Fruit fly (Drosophila melanogaster) whole organism, embryonic: Measurements from ENCODE around the gene CG42258.

ENCODE experiments used
- Antp ChIP-seq: fragments of 200-800 bp; sonication (Bioruptor generic); optimal IDR thresholded peaks from 3 replicates; lab custom pipeline; 2016; ENCODE audit warnings: missing biosample characterization, missing genetic modification characterization
- CG10654 ChIP-seq: fragments of 200-800 bp; sonication (Bioruptor generic); optimal IDR thresholded peaks from 2 replicates; lab custom pipeline; 2016; ENCODE audit warnings: missing biosample characterization, missing genetic modification characterization
- CG10979 ChIP-seq: fragments of 200-800 bp; sonication (Bioruptor generic); optimal IDR thresholded peaks from 2 replicates; lab custom pipeline; 2018; ENCODE audit warnings: missing biosample characterization, mild to moderate bottlenecking, missing genetic modification characterization, moderate library complexity
- CG11085 ChIP-seq: fragments of 200-800 bp; sonication (Bioruptor generic); IDR thresholded peaks from 2 replicates; pipeline ENCODE4 v1.3.6; 2022; ENCODE audit warnings: missing biosample characterization, missing genetic modification characterization
- CG12155 ChIP-seq: fragments of 200-800 bp; sonication (Bioruptor generic); optimal IDR thresholded peaks from 3 replicates; lab custom pipeline; 2016; ENCODE audit warnings: missing biosample characterization, missing genetic modification characterization
- CG12236 ChIP-seq: fragments of 200-800 bp; sonication (Bioruptor generic); optimal IDR thresholded peaks from 2 replicates; lab custom pipeline; 2016; ENCODE audit warnings: missing biosample characterization, missing genetic modification characterization
- CG12391 ChIP-seq: fragments of 200-800 bp; sonication (Bioruptor generic); optimal IDR thresholded peaks from 3 replicates; lab custom pipeline; 2018; ENCODE audit warnings: missing biosample characterization, mild to moderate bottlenecking, missing genetic modification characterization, moderate library complexity
- CG13287 ChIP-seq: fragments of 200-800 bp; sonication (Bioruptor generic); IDR thresholded peaks from 2 replicates; pipeline ENCODE4 v1.3.6; 2022; ENCODE audit warnings: missing biosample characterization, missing genetic modification characterization; ENCODE audit not compliant: partially characterized antibody
- CG13424 ChIP-seq: fragments of 200-800 bp; sonication (Bioruptor generic); optimal IDR thresholded peaks from 2 replicates; lab custom pipeline; 2019; ENCODE audit warnings: missing biosample characterization, mild to moderate bottlenecking, missing genetic modification characterization, moderate library complexity
- CG15011 ChIP-seq: fragments of 200-800 bp; sonication (Bioruptor generic); optimal IDR thresholded peaks from 3 replicates; lab custom pipeline; 2018; ENCODE audit warnings: missing biosample characterization, mild to moderate bottlenecking, missing genetic modification characterization
- CG15479 ChIP-seq: fragments of 200-800 bp; sonication (Bioruptor generic); optimal IDR thresholded peaks from 3 replicates; lab custom pipeline; 2019; ENCODE audit warnings: missing biosample characterization, mild to moderate bottlenecking, missing genetic modification characterization, moderate library complexity
- CG17385 ChIP-seq: fragments of 200-800 bp; sonication (Bioruptor generic); optimal IDR thresholded peaks from 3 replicates; lab custom pipeline; 2018; ENCODE audit warnings: missing biosample characterization, mild to moderate bottlenecking, missing genetic modification characterization
- CG2875 ChIP-seq: fragments of 200-800 bp; sonication (Bioruptor generic); optimal IDR thresholded peaks from 2 replicates; lab custom pipeline; 2017; ENCODE audit warnings: missing biosample characterization, mild to moderate bottlenecking, missing genetic modification characterization, missing genetic modification reagents
- CG31365 ChIP-seq: fragments of 200-800 bp; sonication (Bioruptor generic); optimal IDR thresholded peaks from 2 replicates; lab custom pipeline; 2018; ENCODE audit warnings: missing biosample characterization, mild to moderate bottlenecking, missing genetic modification characterization
- CG3407 ChIP-seq: fragments of 200-800 bp; sonication (Bioruptor generic); optimal IDR thresholded peaks from 2 replicates; lab custom pipeline; 2018; ENCODE audit warnings: missing biosample characterization, mild to moderate bottlenecking, missing genetic modification characterization
- CG34376 ChIP-seq: fragments of 200-800 bp; sonication (Bioruptor generic); optimal IDR thresholded peaks from 2 replicates; lab custom pipeline; 2018; ENCODE audit warnings: missing biosample characterization, mild to moderate bottlenecking, missing genetic modification characterization
- CG8359 ChIP-seq: fragments of 200-800 bp; sonication (Bioruptor generic); optimal IDR thresholded peaks from 2 replicates; lab custom pipeline; 2017; ENCODE audit warnings: missing biosample characterization, mild to moderate bottlenecking, missing genetic modification characterization, borderline replicate concordance
- D19A ChIP-seq: fragments of 200-800 bp; optimal IDR thresholded peaks from 3 replicates; lab custom pipeline; 2019; ENCODE audit warnings: missing biosample characterization, mild to moderate bottlenecking, missing genetic modification characterization, moderate library complexity
- Dad ChIP-seq: fragments of 200-800 bp; sonication (Bioruptor generic); optimal IDR thresholded peaks from 3 replicates; lab custom pipeline; 2016; ENCODE audit warnings: missing biosample characterization, missing genetic modification characterization
- Doc3 ChIP-seq: fragments of 200-800 bp; sonication (Bioruptor generic); IDR thresholded peaks from 3 replicates; pipeline ENCODE4 v1.3.6; 2022; ENCODE audit warnings: missing biosample characterization, missing genetic modification characterization; ENCODE audit not compliant: partially characterized antibody
- HLH54F ChIP-seq: fragments of 200-800 bp; sonication (Bioruptor generic); optimal IDR thresholded peaks from 3 replicates; lab custom pipeline; 2016; ENCODE audit warnings: missing biosample characterization, missing genetic modification characterization
- Med ChIP-seq: fragments of 200-800 bp; sonication (Bioruptor generic); peaks from one replicate; lab custom pipeline; 2016; ENCODE audit warnings: missing biosample characterization, missing genetic modification characterization, mild to moderate bottlenecking, inconsistent platforms, moderate library complexity
- Neu2 ChIP-seq: fragments of 200-800 bp; sonication (Bioruptor generic); optimal IDR thresholded peaks from 3 replicates; lab custom pipeline; 2016; ENCODE audit warnings: missing biosample characterization, missing genetic modification characterization, borderline replicate concordance
- Nf-YA ChIP-seq: fragments of 200-800 bp; sonication (Bioruptor generic); IDR thresholded peaks from 2 replicates; pipeline ENCODE4 v1.3.6; 2022; ENCODE audit warnings: missing biosample characterization, missing genetic modification characterization
- Ptx1 ChIP-seq: fragments of 200-800 bp; sonication (Bioruptor generic); IDR thresholded peaks from 2 replicates; pipeline ENCODE4 v1.3.6; 2022; ENCODE audit warnings: missing biosample characterization, missing genetic modification characterization
- Sox100B ChIP-seq: fragments of 200-800 bp; sonication (Bioruptor generic); optimal IDR thresholded peaks from 3 replicates; lab custom pipeline; 2018; ENCODE audit warnings: missing biosample characterization, mild to moderate bottlenecking, missing genetic modification characterization
- Xbp1 ChIP-seq: fragments of 200-800 bp; sonication (Bioruptor generic); optimal IDR thresholded peaks from 3 replicates; lab custom pipeline; 2016; ENCODE audit warnings: missing biosample characterization, mild to moderate bottlenecking, missing genetic modification characterization
- Xrp1 ChIP-seq: fragments of 200-800 bp; sonication (Bioruptor generic); IDR thresholded peaks from 2 replicates; pipeline ENCODE4 v1.3.6; 2022; ENCODE audit warnings: missing biosample characterization, missing genetic modification characterization
- ab ChIP-seq: fragments of 200-800 bp; sonication (Bioruptor generic); optimal IDR thresholded peaks from 2 replicates; lab custom pipeline; 2016; ENCODE audit warnings: missing biosample characterization, missing genetic modification characterization
- btn ChIP-seq: fragments of 200-800 bp; sonication (Bioruptor generic); optimal IDR thresholded peaks from 2 replicates; lab custom pipeline; 2016; ENCODE audit warnings: missing biosample characterization, missing genetic modification characterization
- chinmo ChIP-seq: fragments of 200-800 bp; sonication (Bioruptor generic); IDR thresholded peaks from 4 replicates; pipeline ENCODE4 v1.3.6; 2022; ENCODE audit warnings: missing biosample characterization, missing genetic modification characterization; ENCODE audit not compliant: partially characterized antibody
- ems ChIP-seq: fragments of 200-800 bp; sonication (Bioruptor generic); optimal IDR thresholded peaks from 3 replicates; lab custom pipeline; 2016; ENCODE audit warnings: missing biosample characterization, missing genetic modification characterization
- en ChIP-seq: fragments of 200-800 bp; sonication (Bioruptor generic); optimal IDR thresholded peaks from 2 replicates; lab custom pipeline; 2016; ENCODE audit warnings: missing biosample characterization, missing genetic modification characterization
- fd64A ChIP-seq: fragments of 200-800 bp; sonication (Bioruptor generic); optimal IDR thresholded peaks from 3 replicates; lab custom pipeline; 2018; ENCODE audit warnings: missing biosample characterization, mild to moderate bottlenecking, missing genetic modification characterization
- hbn ChIP-seq: fragments of 200-800 bp; sonication (Bioruptor generic); IDR thresholded peaks from 2 replicates; pipeline ENCODE4 v1.3.6; 2022; ENCODE audit warnings: missing biosample characterization, missing genetic modification characterization; ENCODE audit not compliant: partially characterized antibody
- jigr1 ChIP-seq: fragments of 200-800 bp; sonication (Bioruptor generic); IDR thresholded peaks from 3 replicates; pipeline ENCODE4 v1.3.6; 2022; ENCODE audit warnings: missing biosample characterization, missing genetic modification characterization
- kah ChIP-seq: fragments of 200-800 bp; sonication (Bioruptor generic); optimal IDR thresholded peaks from 2 replicates; lab custom pipeline; 2018; ENCODE audit warnings: missing biosample characterization, mild to moderate bottlenecking, missing genetic modification characterization
- ken ChIP-seq: fragments of 200-800 bp; sonication (Bioruptor generic); IDR thresholded peaks from 3 replicates; pipeline ENCODE4 v1.3.6; 2022; ENCODE audit warnings: missing biosample characterization, missing genetic modification characterization
- lab ChIP-seq: fragments of 200-800 bp; sonication (Bioruptor generic); optimal IDR thresholded peaks from 3 replicates; lab custom pipeline; 2017; ENCODE audit warnings: missing biosample characterization, missing genetic modification characterization, mild to moderate bottlenecking, moderate library complexity, missing genetic modification reagents
- lmd ChIP-seq: fragments of 200-800 bp; sonication (Bioruptor generic); IDR thresholded peaks from 2 replicates; pipeline ENCODE4 v1.3.6; 2022; ENCODE audit warnings: missing biosample characterization, missing genetic modification characterization
- lola ChIP-seq, 3 experiments: fragments of >200 bp in 2 of 3; fragments of 200-800 bp in 1 of 3; sonication (Bioruptor generic) in 1 of 3; optimal IDR thresholded peaks; 2 replicates each; lab custom pipeline; 2017 to 2019; ENCODE audit warnings: missing biosample characterization in 3 of 3, missing genetic modification characterization in 3 of 3, mild to moderate bottlenecking in 1 of 3, moderate library complexity in 1 of 3
- pita ChIP-seq: fragments of 200-800 bp; sonication (Bioruptor generic); optimal IDR thresholded peaks from 2 replicates; lab custom pipeline; 2017; ENCODE audit warnings: missing biosample characterization, mild to moderate bottlenecking, missing genetic modification characterization
- pnt ChIP-seq: fragments of 200-800 bp; sonication (Bioruptor generic); optimal IDR thresholded peaks from 3 replicates; lab custom pipeline; 2016; ENCODE audit warnings: missing biosample characterization, missing genetic modification characterization
- psq ChIP-seq: fragments of 200-800 bp; sonication (Bioruptor generic); optimal IDR thresholded peaks from 2 replicates; lab custom pipeline; 2017; ENCODE audit warnings: missing biosample characterization, missing genetic modification characterization
- rib ChIP-seq: fragments of 200-800 bp; sonication (Bioruptor generic); IDR thresholded peaks from 2 replicates; pipeline ENCODE4 v1.3.6; 2022; ENCODE audit warnings: missing biosample characterization, missing genetic modification characterization
- row ChIP-seq: fragments of 200-800 bp; sonication (Bioruptor generic); IDR thresholded peaks from 3 replicates; pipeline ENCODE4 v1.3.6; 2022; ENCODE audit warnings: missing biosample characterization, missing genetic modification characterization
- scrt ChIP-seq: fragments of 200-800 bp; sonication (Bioruptor generic); optimal IDR thresholded peaks from 2 replicates; lab custom pipeline; 2018; ENCODE audit warnings: missing biosample characterization, mild to moderate bottlenecking, missing genetic modification characterization, moderate library complexity
- shn ChIP-seq: fragments of 200-800 bp; sonication (Bioruptor generic); optimal IDR thresholded peaks from 3 replicates; lab custom pipeline; 2016; ENCODE audit warnings: missing biosample characterization, missing genetic modification characterization
- tin ChIP-seq: fragments of 200-800 bp; sonication (Bioruptor generic); optimal IDR thresholded peaks from 3 replicates; lab custom pipeline; 2016; ENCODE audit warnings: missing biosample characterization, missing genetic modification characterization
- wdn ChIP-seq: fragments of 200-800 bp; sonication (Bioruptor generic); IDR thresholded peaks from 2 replicates; pipeline ENCODE4 v1.3.6; 2022; ENCODE audit warnings: missing biosample characterization, missing genetic modification characterization
- zfh2 ChIP-seq: fragments of 200-800 bp; sonication (Bioruptor generic); optimal IDR thresholded peaks from 2 replicates; lab custom pipeline; 2016; ENCODE audit warnings: missing biosample characterization, missing genetic modification characterization

Gene CG42258

DNA sequence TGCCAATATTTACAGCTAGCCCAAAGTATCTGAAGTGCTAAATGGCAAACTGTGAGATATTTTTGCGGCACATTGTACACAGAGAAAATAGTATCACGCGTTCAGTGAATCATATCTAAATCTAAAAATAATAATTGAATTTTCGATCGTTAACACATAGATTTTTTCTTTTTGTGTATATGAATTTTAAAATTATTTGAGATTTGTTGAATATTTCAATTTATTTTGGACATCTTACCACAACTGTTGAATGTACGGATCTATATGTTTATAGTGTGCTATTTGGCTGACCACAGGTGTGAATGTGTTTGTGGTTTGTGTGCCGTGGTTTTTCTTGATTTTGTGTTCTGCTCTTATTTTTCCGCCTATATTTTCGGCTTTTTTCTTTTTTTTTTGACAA, 6.5 kb downstream of the CG42258 start (continued):
- no peak for TF ChIP-seq pita (GFP tag; lab: Kevin White, UChicago)
- no peak for TF ChIP-seq pnt (GFP tag; lab: Kevin White, UChicago)
- 0 out of 2 replicates have a peak, but pooled peaks have one; percentile 28 for TF ChIP-seq rib (GFP tag; lab: Robert Waterston, UW)
- TF ChIP-seq Xrp1 (GFP tag; lab: Robert Waterston, UW) = peak; percentile 51
- TF ChIP-seq CG11085 = 0 out of 2 replicates have a peak, but pooled peaks have one; percentile 33
- peak; percentile 53 for TF ChIP-seq Ptx1 (GFP tag; lab: Robert Waterston, UW)
- no peak for TF ChIP-seq CG8359 (GFP tag; lab: Kevin White, UChicago)
- peak; percentile 46 for TF ChIP-seq CG15011 (GFP tag; lab: Kevin White, UChicago)
- TF ChIP-seq CG12236 = no peak
- TF ChIP-seq wdn (GFP tag; lab: Robert Waterston, UW) = peak; percentile 57
- TF ChIP-seq CG3407 (GFP tag; lab: Kevin White, UChicago) = no peak
- no peak for TF ChIP-seq Dad (GFP tag; lab: Kevin White, UChicago)
- TF ChIP-seq en (GFP tag; lab: Kevin White, UChicago) = peak; percentile 32
- peak; percentile 26 for TF ChIP-seq shn (GFP tag; lab: Kevin White, UChicago)
- TF ChIP-seq CG10979 = peak; percentile 51
- peak; percentile 51 for TF ChIP-seq Xbp1
- TF ChIP-seq CG2875 (GFP tag; lab: Kevin White, UChicago) = no peak
- TF ChIP-seq zfh2 = peak; percentile 65
- no peak for TF ChIP-seq CG15479
- TF ChIP-seq Med (GFP tag; lab: Kevin White, UChicago) = peak; percentile 80
- peak; percentile 31 for TF ChIP-seq scrt (GFP tag; lab: Kevin White, UChicago)
- no peak for TF ChIP-seq Doc3
- TF ChIP-seq row (GFP tag; lab: Robert Waterston, UW) = peak; percentile 79
- TF ChIP-seq CG13424 = peak; percentile 51
- peak; percentile 37 for TF ChIP-seq ems (GFP tag; lab: Kevin White, UChicago)
- no peak for TF ChIP-seq ken
- TF ChIP-seq Nf-YA = no peak
- no peak for TF ChIP-seq CG13287 (GFP tag; lab: Robert Waterston, UW)
- no peak for TF ChIP-seq jigr1 (GFP tag; lab: Robert Waterston, UW)
- no peak for TF ChIP-seq hbn (GFP tag; lab: Robert Waterston, UW)
- no peak for TF ChIP-seq btn
- TF ChIP-seq fd64A = no peak
- peak; percentile 68 for TF ChIP-seq CG12391 (tag; lab: Kevin White, UChicago)
- peak; percentile 3 for TF ChIP-seq psq (GFP tag; lab: Kevin White, UChicago)
- TF ChIP-seq HLH54F (GFP tag; lab: Kevin White, UChicago) = peak; percentile 43
- TF ChIP-seq CG12155 = peak; percentile 67
- TF ChIP-seq CG31365 (tag; lab: Kevin White, UChicago) = no peak
- TF ChIP-seq ab (GFP tag; lab: Kevin White, UChicago) = peak; percentile 39
- no peak for TF ChIP-seq Neu2 (GFP tag; lab: Kevin White, UChicago)
- peak; percentile 38 for TF ChIP-seq Sox100B (GFP tag; lab: Kevin White, UChicago)
- peak; percentile 10 for TF ChIP-seq D19A (tag; lab: Kevin White, UChicago)
- TF ChIP-seq lab (GFP tag; lab: Kevin White, UChicago) = peak; percentile 75
- TF ChIP-seq lola (GFP tag; optimal IDR thresholded peaks at IDR 0.05; lab: Kevin White, UChicago) = peak in 1 of 3 experiments; percentile 18
- peak; percentile 14 for TF ChIP-seq Antp (GFP tag; lab: Kevin White, UChicago)
- TF ChIP-seq lmd (GFP tag; lab: Robert Waterston, UW) = peak; percentile 68
- TF ChIP-seq CG34376 (GFP tag; lab: Kevin White, UChicago) = no peak
- no peak for TF ChIP-seq chinmo (GFP tag; lab: Robert Waterston, UW)
- peak; percentile 13 for TF ChIP-seq CG10654 (GFP tag; lab: Kevin White, UChicago)
- no peak for TF ChIP-seq kah
- TF ChIP-seq CG17385 (GFP tag; lab: Kevin White, UChicago) = peak; percentile 54
- TF ChIP-seq tin (GFP tag; lab: Kevin White, UChicago) = peak; percentile 42
